Fruit fly (Drosophila melanogaster) whole organism, wandering third instar larva: ENCODE measurements around the gene Gr68a.
A peak's percentile ranks its signal among the peaks of the same experiment; 100 is the strongest.

ENCODE experiments used
- CG32264 ChIP-seq: fragments of 200-800 bp; sonication (Bioruptor generic); optimal IDR thresholded peaks from 2 replicates; lab custom pipeline; 2016; ENCODE audit warnings: missing biosample characterization, missing genetic modification characterization
- CG9705 ChIP-seq: fragments of 200-800 bp; sonication (Bioruptor generic); optimal IDR thresholded peaks from 2 replicates; lab custom pipeline; 2018; ENCODE audit warnings: missing biosample characterization, mild to moderate bottlenecking, missing genetic modification characterization
- Dfd ChIP-seq: fragments of >200 bp; optimal IDR thresholded peaks from 2 replicates; lab custom pipeline; 2017; ENCODE audit warnings: missing biosample characterization, missing genetic modification characterization
- Dif ChIP-seq: fragments of 200-275, 200-300 bp; sonication (Bioruptor generic); optimal IDR thresholded peaks from 2 replicates; lab custom pipeline; 2018; ENCODE audit warnings: missing biosample characterization, missing genetic modification characterization; ENCODE audit not compliant: partially characterized antibody
- GATAd ChIP-seq: sonication (Bioruptor generic); optimal IDR thresholded peaks from 2 replicates; lab custom pipeline; 2016; ENCODE audit warnings: missing biosample characterization, missing genetic modification characterization
- HLH106 ChIP-seq: fragments of 200-800 bp; optimal IDR thresholded peaks from 3 replicates; lab custom pipeline; 2019; ENCODE audit warnings: missing biosample characterization, mild to moderate bottlenecking, missing genetic modification characterization, moderate library complexity
- Hnf4 ChIP-seq: fragments of 200-800 bp; sonication (Bioruptor generic); optimal IDR thresholded peaks from 2 replicates; lab custom pipeline; 2016; ENCODE audit warnings: missing biosample characterization, mild to moderate bottlenecking, missing genetic modification characterization
- Jra ChIP-seq: sonication (Bioruptor generic); optimal IDR thresholded peaks from 2 replicates; lab custom pipeline; 2016; ENCODE audit warnings: missing biosample characterization, missing genetic modification characterization
- Myc ChIP-seq: fragments of >200 bp; optimal IDR thresholded peaks from 2 replicates; lab custom pipeline; 2017
- N ChIP-seq: fragments of >200 bp; optimal IDR thresholded peaks from 2 replicates; lab custom pipeline; 2018; ENCODE audit warnings: missing biosample characterization, missing external identifiers, missing genetic modification characterization
- OdsH ChIP-seq: fragments of 200-800 bp; sonication (Bioruptor generic); optimal IDR thresholded peaks from 2 replicates; lab custom pipeline; 2016; ENCODE audit warnings: missing biosample characterization, mild to moderate bottlenecking, missing genetic modification characterization
- Rel ChIP-seq, 2 experiments: fragments of 200-800 bp; sonication (Bioruptor generic) in 1 of 2; optimal IDR thresholded peaks; 2 replicates in 1 of 2; 3 replicates in 1 of 2; lab custom pipeline; 2016 to 2019; ENCODE audit warnings: mild to moderate bottlenecking in 2 of 2, missing biosample characterization in 2 of 2, missing genetic modification characterization in 2 of 2, moderate library complexity in 1 of 2
- Sp1 ChIP-seq: fragments of 200-800 bp; sonication (Bioruptor generic); optimal IDR thresholded peaks from 3 replicates; lab custom pipeline; 2019; ENCODE audit warnings: missing biosample characterization, mild to moderate bottlenecking, missing genetic modification characterization, moderate library complexity
- br ChIP-seq: fragments of 200-800 bp; sonication (Bioruptor generic); optimal IDR thresholded peaks from 2 replicates; lab custom pipeline; 2016; ENCODE audit warnings: missing biosample characterization, missing genetic modification characterization
- brk ChIP-seq: fragments of 200-800 bp; sonication (Bioruptor generic); optimal IDR thresholded peaks from 2 replicates; lab custom pipeline; 2016; ENCODE audit warnings: missing biosample characterization, mild to moderate bottlenecking, missing genetic modification characterization
- dl ChIP-seq, 2 experiments: fragments of 175-275, 200-275 bp in 1 of 2; fragments of 200-275 bp in 1 of 2; sonication (Bioruptor generic); optimal IDR thresholded peaks; lab custom pipeline; 2018; ENCODE audit warnings: mild to moderate bottlenecking in 2 of 2, missing biosample characterization in 2 of 2, missing genetic modification characterization in 2 of 2, moderate library complexity in 2 of 2; ENCODE audit not compliant: partially characterized antibody in 2 of 2, insufficient read depth in 1 of 2
- dmrt93B ChIP-seq: fragments of 200-800 bp; sonication (Bioruptor generic); optimal IDR thresholded peaks from 2 replicates; lab custom pipeline; 2018; ENCODE audit warnings: missing biosample characterization, mild to moderate bottlenecking, missing genetic modification characterization
- dsf ChIP-seq: sonication (Bioruptor generic); optimal IDR thresholded peaks from 2 replicates; lab custom pipeline; 2016; ENCODE audit warnings: missing biosample characterization, missing genetic modification characterization, borderline replicate concordance
- ey ChIP-seq: fragments of 200-800 bp; sonication (Bioruptor generic); optimal IDR thresholded peaks from 2 replicates; lab custom pipeline; 2016; ENCODE audit warnings: missing biosample characterization, missing genetic modification characterization
- foxo ChIP-seq, 2 experiments: fragments of 200-800 bp; sonication (Bioruptor generic); optimal IDR thresholded peaks; 2 replicates in 1 of 2; 3 replicates in 1 of 2; lab custom pipeline; 2016 to 2017; ENCODE audit warnings: missing biosample characterization in 2 of 2, missing genetic modification characterization in 2 of 2
- fru ChIP-seq: fragments of 200-800 bp; sonication (Bioruptor generic); optimal IDR thresholded peaks from 3 replicates; lab custom pipeline; 2016; ENCODE audit warnings: missing biosample characterization, mild to moderate bottlenecking, missing genetic modification characterization
- h ChIP-seq: fragments of 200-800 bp; sonication (Bioruptor generic); optimal IDR thresholded peaks from 3 replicates; lab custom pipeline; 2016; ENCODE audit warnings: missing biosample characterization, mild to moderate bottlenecking, missing genetic modification characterization
- jim ChIP-seq: fragments of 175-275, 200-325 bp; sonication (Bioruptor generic); optimal IDR thresholded peaks from 2 replicates; lab custom pipeline; 2016; ENCODE audit warnings: missing biosample characterization, mild to moderate bottlenecking, missing genetic modification characterization
- pan ChIP-seq: fragments of >200 bp; optimal IDR thresholded peaks from 2 replicates; lab custom pipeline; 2017
- psq ChIP-seq: fragments of 200-800 bp; sonication (Bioruptor generic); optimal IDR thresholded peaks from 3 replicates; lab custom pipeline; 2017; ENCODE audit warnings: missing biosample characterization, mild to moderate bottlenecking, missing genetic modification characterization, moderate library complexity
- rgr ChIP-seq: fragments of 200-800 bp; sonication (Bioruptor generic); optimal IDR thresholded peaks from 3 replicates; lab custom pipeline; 2016; ENCODE audit warnings: missing biosample characterization, mild to moderate bottlenecking, missing genetic modification characterization
- sage ChIP-seq: fragments of 200-800 bp; sonication (Bioruptor generic); optimal IDR thresholded peaks from 2 replicates; lab custom pipeline; 2016; ENCODE audit warnings: missing biosample characterization, mild to moderate bottlenecking, missing genetic modification characterization
- sv ChIP-seq: fragments of 200-800 bp; sonication (Bioruptor generic); optimal IDR thresholded peaks from 3 replicates; lab custom pipeline; 2016; ENCODE audit warnings: missing biosample characterization, missing genetic modification characterization
- tai ChIP-seq: sonication (Bioruptor generic); optimal IDR thresholded peaks from 2 replicates; lab custom pipeline; 2016; ENCODE audit warnings: missing biosample characterization, missing genetic modification characterization
- usp ChIP-seq: fragments of >200 bp; optimal IDR thresholded peaks from 2 replicates; lab custom pipeline; 2017; ENCODE audit warnings: missing biosample characterization, missing genetic modification characterization

Gr68a gene

DNA sequence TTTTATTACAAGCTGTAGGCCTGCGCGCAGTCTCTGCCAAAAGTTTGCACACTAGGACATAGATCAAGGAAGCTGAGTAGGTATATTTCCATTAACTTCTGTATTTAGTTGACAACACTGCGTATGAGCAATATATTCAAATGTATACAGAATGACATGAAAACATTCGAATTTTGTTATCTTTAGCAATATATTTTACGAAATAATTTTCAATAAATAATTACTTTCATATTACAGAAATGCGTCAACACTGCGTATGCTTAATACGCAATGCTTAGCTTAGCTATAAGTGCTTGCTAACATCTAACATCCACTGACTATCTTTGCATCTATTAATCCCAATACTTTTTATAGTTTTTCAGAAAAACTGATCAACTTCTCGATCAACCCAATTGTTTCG, 34.8 kb upstream of the Gr68a start:
- TF ChIP-seq Dfd (GFP tag; lab: Kevin White, UChicago) (peak; percentile 56), CG9705 (GFP tag; lab: Kevin White, UChicago) (no peak)

DNA sequence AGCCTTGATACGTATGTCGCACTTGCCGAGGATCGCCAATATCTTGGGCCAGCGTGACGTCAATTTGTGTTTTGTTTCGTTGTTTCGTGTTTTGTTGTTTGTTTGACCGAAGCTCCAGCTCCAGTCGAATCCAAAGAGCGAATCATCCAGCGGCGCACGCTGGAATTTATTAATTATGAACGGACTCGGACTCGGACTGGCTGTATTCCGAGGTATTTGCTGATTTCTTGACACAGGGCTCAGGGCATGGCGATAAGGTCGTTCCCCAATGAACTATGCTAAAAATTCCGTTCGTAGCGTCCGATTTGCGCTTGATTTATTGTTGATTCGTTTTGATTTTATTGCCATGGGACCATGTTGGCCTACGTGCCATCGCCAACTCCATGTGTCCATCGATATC, 34.2 kb upstream of the Gr68a start:
- no peak for TF ChIP-seq N (GFP tag; lab: Kevin White, UChicago)
- peak; percentile 37 for TF ChIP-seq h
- TF ChIP-seq sv (GFP tag; lab: Kevin White, UChicago): no peak
- no peak for TF ChIP-seq dmrt93B
- TF ChIP-seq dl (GFP tag; optimal IDR thresholded peaks at IDR 0.05; lab: Kevin White, UChicago; ENCODE audit: insufficient read depth in 1 of 2, partially characterized antibody in 2 of 2): peak in 1 of 2 experiments; percentile 15
- no peak for TF ChIP-seq usp (GFP tag; lab: Kevin White, UChicago)
- no peak for TF ChIP-seq fru (GFP tag; lab: Kevin White, UChicago)
- no peak for TF ChIP-seq OdsH
- TF ChIP-seq br: no peak
- TF ChIP-seq brk: no peak
- no peak for TF ChIP-seq Hnf4 (GFP tag; lab: Kevin White, UChicago)

DNA sequence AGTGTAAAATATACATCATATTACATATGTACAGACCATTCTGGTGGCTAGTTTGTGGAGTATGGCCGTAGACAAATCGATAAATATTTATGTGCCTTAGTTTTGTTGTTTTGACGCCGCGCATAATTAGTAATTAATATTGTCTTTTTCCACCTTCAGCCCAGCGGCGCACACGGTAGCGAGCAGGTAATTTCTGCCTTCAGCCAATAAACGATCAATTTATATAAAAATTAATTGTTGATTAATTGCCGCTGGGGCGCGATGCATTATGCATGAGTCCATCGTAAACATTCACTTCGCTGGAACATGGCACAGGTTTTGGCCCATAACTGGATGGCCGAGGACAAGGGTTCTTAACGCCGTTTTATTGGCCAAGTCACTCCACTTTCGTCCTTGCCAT, 33.8 kb upstream of the Gr68a start:
- TF ChIP-seq CG9705 (GFP tag; lab: Kevin White, UChicago): no peak
- no peak for TF ChIP-seq dsf
- TF ChIP-seq sage (GFP tag; lab: Kevin White, UChicago): no peak
- no peak for TF ChIP-seq dl (GFP tag; optimal IDR thresholded peaks at IDR 0.05; lab: Kevin White, UChicago; ENCODE audit: insufficient read depth in 1 of 2, partially characterized antibody in 2 of 2)
- TF ChIP-seq sv (GFP tag; lab: Kevin White, UChicago): no peak
- TF ChIP-seq Rel (GFP tag; optimal IDR thresholded peaks at IDR 0.05; lab: Kevin White, UChicago): no peak
- no peak for TF ChIP-seq Rel (tag; optimal IDR thresholded peaks at IDR 0.05; lab: Kevin White, UChicago)
- TF ChIP-seq Myc: no peak
- TF ChIP-seq foxo (GFP tag; optimal IDR thresholded peaks at IDR 0.05; lab: Kevin White, UChicago): no peak
- no peak for TF ChIP-seq h
- TF ChIP-seq fru (GFP tag; lab: Kevin White, UChicago): no peak
- no peak for TF ChIP-seq pan (lab: Kevin White, UChicago)

dm6 chr3L:11717993-11718392, 33.1 kb upstream of the Gr68a start:
- TF ChIP-seq sage (GFP tag; lab: Kevin White, UChicago) (no peak), dmrt93B (no peak), GATAd (no peak), rgr (GFP tag; lab: Kevin White, UChicago) (no peak), tai (GFP tag; lab: Kevin White, UChicago) (no peak), N (GFP tag; lab: Kevin White, UChicago) (no peak), Dif (GFP tag; lab: Kevin White, UChicago) (no peak), Sp1 (GFP tag; lab: Kevin White, UChicago) (no peak), fru (GFP tag; lab: Kevin White, UChicago) (no peak), Myc (no peak), Rel (GFP tag; optimal IDR thresholded peaks at IDR 0.05; lab: Kevin White, UChicago) (no peak), Rel (tag; optimal IDR thresholded peaks at IDR 0.05; lab: Kevin White, UChicago) (no peak)

DNA sequence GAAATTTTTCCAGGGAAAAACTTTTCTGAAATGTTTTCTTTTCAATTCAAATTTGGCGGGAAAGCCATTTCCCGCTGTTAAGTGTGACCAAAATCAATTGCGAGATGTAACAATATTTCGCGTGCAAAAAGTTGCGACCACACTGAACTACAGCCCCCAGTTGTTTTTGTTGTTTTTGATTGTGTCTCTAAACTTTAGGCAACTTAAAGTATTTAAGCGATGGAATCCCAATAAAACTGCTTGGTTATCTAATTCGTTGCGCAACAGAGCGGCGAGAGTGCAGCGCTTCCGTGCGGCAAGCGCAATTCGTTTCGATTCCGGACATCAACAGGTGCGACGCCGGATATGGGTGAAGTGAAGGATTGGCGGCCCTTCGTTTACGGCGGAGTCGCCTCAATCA, 30.3 kb upstream of the Gr68a start, which contains the start of gene Bmcp:
Gene Bmcp, plus strand, starts transcription at position 155 of the 400 bp plus-strand sequence.
- TF ChIP-seq br (no peak), CG32264 (GFP tag; lab: Kevin White, UChicago) (no peak), sv (GFP tag; lab: Kevin White, UChicago) (no peak), rgr (GFP tag; lab: Kevin White, UChicago) (no peak), Myc (no peak), brk (no peak), tai (GFP tag; lab: Kevin White, UChicago) (no peak), Jra (GFP tag; lab: Kevin White, UChicago) (no peak), fru (GFP tag; lab: Kevin White, UChicago) (no peak), psq (no peak), foxo (GFP tag; optimal IDR thresholded peaks at IDR 0.05; lab: Kevin White, UChicago) (no peak), jim (GFP tag; lab: Kevin White, UChicago) (no peak)

dm6 chr3L:11721498-11721946, 29.6 kb upstream of the Gr68a start:
- TF ChIP-seq Jra (GFP tag; lab: Kevin White, UChicago) (peak; percentile 43), br (peak; percentile 27), h (peak; percentile 50), N (GFP tag; lab: Kevin White, UChicago) (no peak), foxo (GFP tag; optimal IDR thresholded peaks at IDR 0.05; lab: Kevin White, UChicago) (peak in 1 of 2 experiments; percentile 31), pan (lab: Kevin White, UChicago) (no peak), OdsH (peak; percentile 33), rgr (GFP tag; lab: Kevin White, UChicago) (peak; percentile 39), HLH106 (tag; lab: Kevin White, UChicago) (peak; percentile 45), fru (GFP tag; lab: Kevin White, UChicago) (peak; percentile 37), ey (peak; percentile 45), dsf (no peak), psq (peak; percentile 5), Hnf4 (GFP tag; lab: Kevin White, UChicago) (peak; percentile 44)
